Fruit fly (Drosophila melanogaster): ENCODE measurements around the gene CG11550.

DNA sequence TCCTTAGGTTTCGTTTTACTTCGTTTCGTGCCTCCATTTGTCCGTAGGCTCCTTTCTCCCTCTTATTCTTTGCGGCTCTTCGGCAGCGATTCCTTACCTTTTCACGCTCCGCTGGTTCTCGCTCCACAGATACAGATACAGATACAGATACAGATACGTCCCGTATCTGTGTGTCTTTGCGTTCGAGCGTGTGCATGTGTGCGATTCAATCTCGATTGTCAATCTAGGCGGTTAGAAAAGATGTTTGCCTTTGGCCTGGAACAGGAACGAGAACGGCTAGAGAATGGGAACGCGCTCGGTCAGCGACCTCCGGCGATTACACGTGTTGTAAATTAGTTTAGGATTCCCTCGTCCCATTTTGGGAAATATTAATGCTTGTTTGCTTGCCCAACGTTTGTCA lies 10.8 kb upstream of the CG11550 start:
- no peak for TF ChIP-seq CG8478 (optimal IDR thresholded peaks at IDR 0.05)
- TF ChIP-seq CTCF (optimal IDR thresholded peaks at IDR 0.05) = no peak
